Fruit fly (Drosophila melanogaster) whole organism, embryonic: ENCODE results near the gene Nab2.

Source experiments
- Ada2b ChIP-seq: fragments of 200-800 bp; sonication (Bioruptor generic); IDR thresholded peaks from 2 replicates; pipeline ENCODE4 v1.3.6; 2022; ENCODE audit warnings: missing biosample characterization, missing genetic modification characterization
- Atf-2 ChIP-seq: fragments of 200-800 bp; sonication (Bioruptor generic); optimal IDR thresholded peaks from 2 replicates; lab custom pipeline; 2016; ENCODE audit warnings: missing biosample characterization, missing genetic modification characterization
- B-H2 ChIP-seq: fragments of 200-800 bp; sonication (Bioruptor generic); optimal IDR thresholded peaks from 2 replicates; lab custom pipeline; 2018; ENCODE audit warnings: missing biosample characterization, mild to moderate bottlenecking, missing genetic modification characterization
- BEAF-32 ChIP-seq: fragments of 200-800 bp; sonication (Bioruptor generic); optimal IDR thresholded peaks from 3 replicates; lab custom pipeline; 2017; ENCODE audit warnings: missing biosample characterization, missing genetic modification characterization, mild to moderate bottlenecking, moderate library complexity, missing genetic modification reagents
- CG10959 ChIP-seq: fragments of 200-800 bp; sonication (Bioruptor generic); IDR thresholded peaks from 2 replicates; pipeline ENCODE4 v1.3.6; 2022; ENCODE audit warnings: missing biosample characterization, missing genetic modification characterization
- CG12071 ChIP-seq: fragments of 200-800 bp; sonication (Bioruptor generic); optimal IDR thresholded peaks from 3 replicates; lab custom pipeline; 2018; ENCODE audit warnings: missing biosample characterization, mild to moderate bottlenecking, missing genetic modification characterization
- CG12104 ChIP-seq: fragments of 200-800 bp; sonication (Bioruptor generic); optimal IDR thresholded peaks from 3 replicates; lab custom pipeline; 2016; ENCODE audit warnings: missing biosample characterization, missing genetic modification characterization
- CG13123 ChIP-seq: fragments of 200-800 bp; sonication (Bioruptor generic); optimal IDR thresholded peaks from 2 replicates; lab custom pipeline; 2016; ENCODE audit warnings: missing biosample characterization, missing genetic modification characterization
- CG14441 ChIP-seq: fragments of 200-800 bp; sonication (Bioruptor generic); IDR thresholded peaks from 2 replicates; pipeline ENCODE4 v1.3.6; 2022; ENCODE audit warnings: missing biosample characterization, missing genetic modification characterization
- CG16779 ChIP-seq: fragments of 200-800 bp; sonication (Bioruptor generic); IDR thresholded peaks from 2 replicates; pipeline ENCODE4 v1.3.6; 2022; ENCODE audit warnings: missing biosample characterization, missing genetic modification characterization
- CG17612 ChIP-seq: fragments of 200-800 bp; sonication (Bioruptor generic); IDR thresholded peaks from 2 replicates; pipeline ENCODE4 v1.3.6; 2022; ENCODE audit warnings: missing biosample characterization, missing genetic modification characterization
- CG3065 ChIP-seq: fragments of 200-800 bp; sonication (Bioruptor generic); optimal IDR thresholded peaks from 2 replicates; lab custom pipeline; 2016; ENCODE audit warnings: missing biosample characterization, missing genetic modification characterization
- CG31388 ChIP-seq: fragments of 200-800 bp; sonication (Bioruptor generic); optimal IDR thresholded peaks from 2 replicates; lab custom pipeline; 2016; ENCODE audit warnings: missing biosample characterization, missing genetic modification characterization
- CG8388 ChIP-seq: fragments of 200-800 bp; sonication (Bioruptor generic); optimal IDR thresholded peaks from 2 replicates; lab custom pipeline; 2019; ENCODE audit warnings: missing biosample characterization, mild to moderate bottlenecking, missing genetic modification characterization, moderate library complexity
- CkIIα-i1 ChIP-seq: fragments of 200-800 bp; sonication (Bioruptor generic); IDR thresholded peaks from 2 replicates; pipeline ENCODE4 v1.3.6; 2022; ENCODE audit warnings: missing biosample characterization, missing genetic modification characterization
- Dbx ChIP-seq: fragments of 200-800 bp; sonication (Bioruptor generic); IDR thresholded peaks from 3 replicates; pipeline ENCODE4 v1.3.6; 2022; ENCODE audit warnings: missing biosample characterization, missing genetic modification characterization
- Dfd ChIP-seq, 2 experiments: fragments of >200 bp; optimal IDR thresholded peaks; 2 replicates each; lab custom pipeline; 2017; ENCODE audit warnings: missing biosample characterization in 2 of 2, missing genetic modification characterization in 2 of 2
- Drgx ChIP-seq: fragments of 200-800 bp; sonication (Bioruptor generic); IDR thresholded peaks from 2 replicates; pipeline ENCODE4 v1.3.6; 2022; ENCODE audit warnings: missing biosample characterization, missing genetic modification characterization
- Gug ChIP-seq: fragments of 200-800 bp; sonication (Bioruptor generic); IDR thresholded peaks from 4 replicates; pipeline ENCODE4 v1.3.6; 2022; ENCODE audit warnings: missing biosample characterization, missing genetic modification characterization
- HLH4C ChIP-seq: fragments of 200-800 bp; sonication (Bioruptor generic); IDR thresholded peaks from 3 replicates; pipeline ENCODE4 v1.3.6; 2022; ENCODE audit warnings: missing biosample characterization, missing genetic modification characterization; ENCODE audit not compliant: partially characterized antibody
- Hmx ChIP-seq: fragments of 200-800 bp; sonication (Bioruptor generic); optimal IDR thresholded peaks from 2 replicates; lab custom pipeline; 2016; ENCODE audit warnings: missing biosample characterization, missing genetic modification characterization
- Hr3 ChIP-seq: fragments of 200-800 bp; sonication (Bioruptor generic); optimal IDR thresholded peaks from 3 replicates; lab custom pipeline; 2016; ENCODE audit warnings: missing biosample characterization, missing genetic modification characterization
- Hsf ChIP-seq: fragments of 200-800 bp; sonication (Bioruptor generic); optimal IDR thresholded peaks from 3 replicates; lab custom pipeline; 2016; ENCODE audit warnings: missing biosample characterization, missing genetic modification characterization
- MESR4 ChIP-seq: fragments of 200-800 bp; sonication (Bioruptor generic); optimal IDR thresholded peaks from 2 replicates; lab custom pipeline; 2018; ENCODE audit warnings: missing biosample characterization, mild to moderate bottlenecking, missing genetic modification characterization, moderate library complexity
- MTF-1 ChIP-seq: fragments of 200-800 bp; sonication (Bioruptor generic); optimal IDR thresholded peaks from 2 replicates; lab custom pipeline; 2018; ENCODE audit warnings: missing biosample characterization, mild to moderate bottlenecking, missing genetic modification characterization, borderline replicate concordance
- Neu2 ChIP-seq: fragments of 200-800 bp; sonication (Bioruptor generic); optimal IDR thresholded peaks from 3 replicates; lab custom pipeline; 2016; ENCODE audit warnings: missing biosample characterization, missing genetic modification characterization, borderline replicate concordance
- NfI ChIP-seq: fragments of 200-800 bp; sonication (Bioruptor generic); optimal IDR thresholded peaks from 3 replicates; lab custom pipeline; 2018; ENCODE audit warnings: missing biosample characterization, mild to moderate bottlenecking, missing genetic modification characterization, moderate library complexity
- TFAM ChIP-seq: fragments of 200-800 bp; sonication (Bioruptor generic); optimal IDR thresholded peaks from 2 replicates; lab custom pipeline; 2017; ENCODE audit warnings: missing biosample characterization, missing genetic modification characterization, inconsistent platforms
- ara ChIP-seq: fragments of 200-800 bp; sonication (Bioruptor generic); IDR thresholded peaks from 2 replicates; pipeline ENCODE4 v1.3.6; 2022; ENCODE audit warnings: missing biosample characterization, missing genetic modification characterization
- bigmax ChIP-seq: fragments of 200-800 bp; sonication (Bioruptor generic); optimal IDR thresholded peaks from 2 replicates; lab custom pipeline; 2018; ENCODE audit warnings: missing biosample characterization, mild to moderate bottlenecking, missing genetic modification characterization
- caup ChIP-seq: fragments of 200-800 bp; sonication (Bioruptor generic); optimal IDR thresholded peaks from 3 replicates; lab custom pipeline; 2017; ENCODE audit warnings: missing biosample characterization, mild to moderate bottlenecking, missing genetic modification characterization, moderate library complexity; ENCODE audit not compliant: severe bottlenecking
- chif ChIP-seq, 2 experiments: fragments of 200-800 bp; sonication (Bioruptor generic); optimal IDR thresholded peaks; 3 replicates each; lab custom pipeline; 2016; ENCODE audit warnings: missing biosample characterization in 2 of 2, missing genetic modification characterization in 2 of 2
- crc ChIP-seq: fragments of 200-800 bp; sonication (Bioruptor generic); optimal IDR thresholded peaks from 2 replicates; lab custom pipeline; 2016; ENCODE audit warnings: missing biosample characterization, missing genetic modification characterization
- crp ChIP-seq, 2 experiments: fragments of 200-800 bp; sonication (Bioruptor generic); optimal IDR thresholded peaks; 2 replicates in 1 of 2; 3 replicates in 1 of 2; lab custom pipeline; 2017; ENCODE audit warnings: missing biosample characterization in 2 of 2, missing genetic modification characterization in 2 of 2, mild to moderate bottlenecking in 1 of 2, moderate library complexity in 1 of 2
- dmrt99B ChIP-seq: fragments of 200-800 bp; sonication (Bioruptor generic); optimal IDR thresholded peaks from 2 replicates; lab custom pipeline; 2018; ENCODE audit warnings: missing biosample characterization, mild to moderate bottlenecking, missing genetic modification characterization, moderate library complexity
- emc ChIP-seq: fragments of 200-800 bp; sonication (Bioruptor generic); optimal IDR thresholded peaks from 2 replicates; lab custom pipeline; 2016; ENCODE audit warnings: missing biosample characterization, missing genetic modification characterization
- fd3F ChIP-seq: fragments of 200-800 bp; sonication (Bioruptor generic); optimal IDR thresholded peaks from 2 replicates; lab custom pipeline; 2018; ENCODE audit warnings: missing biosample characterization, mild to moderate bottlenecking, missing genetic modification characterization, moderate library complexity
- fd64A ChIP-seq: fragments of 200-800 bp; sonication (Bioruptor generic); optimal IDR thresholded peaks from 3 replicates; lab custom pipeline; 2018; ENCODE audit warnings: missing biosample characterization, mild to moderate bottlenecking, missing genetic modification characterization
- gem ChIP-seq: fragments of 200-800 bp; sonication (Bioruptor generic); optimal IDR thresholded peaks from 2 replicates; lab custom pipeline; 2019; ENCODE audit warnings: missing biosample characterization, mild to moderate bottlenecking, missing genetic modification characterization, moderate library complexity
- hth ChIP-seq: fragments of >200 bp; optimal IDR thresholded peaks from 2 replicates; lab custom pipeline; 2017; ENCODE audit warnings: inconsistent platforms
- kah ChIP-seq: fragments of 200-800 bp; sonication (Bioruptor generic); optimal IDR thresholded peaks from 2 replicates; lab custom pipeline; 2018; ENCODE audit warnings: missing biosample characterization, mild to moderate bottlenecking, missing genetic modification characterization
- kni ChIP-seq: fragments of 200-800 bp; sonication (Bioruptor generic); optimal IDR thresholded peaks from 3 replicates; lab custom pipeline; 2017; ENCODE audit warnings: mild to moderate bottlenecking, missing biosample characterization, missing genetic modification reagents, missing genetic modification characterization
- nau ChIP-seq: fragments of 200-800 bp; sonication (Bioruptor generic); optimal IDR thresholded peaks from 3 replicates; lab custom pipeline; 2017; ENCODE audit warnings: missing biosample characterization, mild to moderate bottlenecking, missing genetic modification characterization, missing genetic modification reagents
- row ChIP-seq: fragments of 200-800 bp; sonication (Bioruptor generic); IDR thresholded peaks from 3 replicates; pipeline ENCODE4 v1.3.6; 2022; ENCODE audit warnings: missing biosample characterization, missing genetic modification characterization
- sd ChIP-seq: fragments of 200-800 bp; sonication (Bioruptor generic); optimal IDR thresholded peaks from 3 replicates; lab custom pipeline; 2018; ENCODE audit warnings: missing biosample characterization, mild to moderate bottlenecking, missing genetic modification characterization, moderate library complexity
- sens ChIP-seq: fragments of 200-800 bp; sonication (Bioruptor generic); peaks from one replicate; lab custom pipeline; 2016; ENCODE audit warnings: missing biosample characterization, missing genetic modification characterization
- unpg ChIP-seq: fragments of 200-800 bp; sonication (Bioruptor generic); optimal IDR thresholded peaks from 3 replicates; lab custom pipeline; 2018; ENCODE audit warnings: missing biosample characterization, mild to moderate bottlenecking, missing genetic modification characterization, moderate library complexity
- yki ChIP-seq: fragments of >200 bp; optimal IDR thresholded peaks from 3 replicates; lab custom pipeline; 2018
- z ChIP-seq: fragments of 200-800 bp; sonication (Bioruptor generic); IDR thresholded peaks from 3 replicates; pipeline ENCODE4 v1.3.6; 2022; ENCODE audit warnings: missing biosample characterization, missing genetic modification characterization

The Nab2 gene

dm6 chr3R:24294784-24295555 lies 23.2 kb downstream of the Nab2 start, which contains the start of gene crb (continued):
- TF ChIP-seq Ada2b (GFP tag; lab: Robert Waterston, UW) (peak; percentile 42; the same call in 1 of the 2 replicates), gem (peak; percentile 63), Hr3 (peak; percentile 36), CG17612 (GFP tag; lab: Robert Waterston, UW) (no peak), CG3065 (GFP tag; lab: Kevin White, UChicago) (no peak), crc (GFP tag; lab: Kevin White, UChicago) (no peak), bigmax (GFP tag; lab: Kevin White, UChicago) (peak; percentile 5), B-H2 (peak; percentile 73), NfI (GFP tag; lab: Kevin White, UChicago) (peak; percentile 36), CkIIα-i1 (GFP tag; lab: Robert Waterston, UW) (no peak), TFAM (GFP tag; lab: Kevin White, UChicago) (no peak), Atf-2 (GFP tag; lab: Kevin White, UChicago) (no peak), dmrt99B (peak; percentile 37), Hsf (GFP tag; lab: Kevin White, UChicago) (peak; percentile 50), CG8388 (GFP tag; lab: Kevin White, UChicago) (peak; percentile 14), Neu2 (GFP tag; lab: Kevin White, UChicago) (peak; percentile 5), CG14441 (peak; percentile 40; the same call in 1 of the 2 replicates), fd3F (GFP tag; lab: Kevin White, UChicago) (no peak), Dbx (GFP tag; lab: Robert Waterston, UW) (peak; percentile 68; the same call in 2 of the 3 replicates), yki (no peak), ara (GFP tag; lab: Robert Waterston, UW) (peak; percentile 53), HLH4C (GFP tag; lab: Robert Waterston, UW) (0 out of 3 replicates have a peak, but pooled peaks have one; percentile 7), sd (tag; lab: Kevin White, UChicago) (peak; percentile 56), CG12104 (GFP tag; lab: Kevin White, UChicago) (no peak), Dfd (GFP tag; optimal IDR thresholded peaks at IDR 0.05; lab: Kevin White, UChicago) (no peak), CG12071 (peak; percentile 55), CG16779 (GFP tag; lab: Robert Waterston, UW) (no peak), chif (GFP tag; optimal IDR thresholded peaks at IDR 0.05; lab: Kevin White, UChicago) (peak; percentile 14 to 32), z (GFP tag; lab: Robert Waterston, UW) (no peak), kah (GFP tag; lab: Kevin White, UChicago) (no peak), unpg (GFP tag; lab: Kevin White, UChicago) (peak; percentile 65), row (GFP tag; lab: Robert Waterston, UW) (peak; percentile 86), Hmx (GFP tag; lab: Kevin White, UChicago) (no peak), MESR4 (GFP tag; lab: Kevin White, UChicago) (peak; percentile 59), Drgx (GFP tag; lab: Robert Waterston, UW) (0 out of 2 replicates have a peak, but pooled peaks have one; percentile 30), nau (GFP tag; lab: Kevin White, UChicago) (peak; percentile 12), BEAF-32 (GFP tag; lab: Kevin White, UChicago) (peak; percentile 42), caup (GFP tag; lab: Kevin White, UChicago) (peak; percentile 67), emc (GFP tag; lab: Kevin White, UChicago) (no peak), kni (peak; percentile 5), hth (lab: Kevin White, UChicago) (no peak), crp (GFP tag; optimal IDR thresholded peaks at IDR 0.05; lab: Kevin White, UChicago) (peak in 1 of 2 experiments; percentile 16), MTF-1 (peak; percentile 20), CG10959 (no peak; the same call in 1 of the 2 replicates), fd64A (GFP tag; lab: Kevin White, UChicago) (no peak), Gug (GFP tag; lab: Robert Waterston, UW) (0 out of 4 replicates have a peak, but pooled peaks have one; percentile 7), CG13123 (GFP tag; lab: Kevin White, UChicago) (peak; percentile 61), sens (GFP tag; lab: Kevin White, UChicago) (peak; percentile 92), CG31388 (GFP tag; lab: Kevin White, UChicago) (no peak)
